Fruit fly (Drosophila melanogaster) whole organism, adult: Measurements from ENCODE around the gene gcm2.

Experiments used
- CG14711 ChIP-seq: fragments of 200-800 bp; sonication (Bioruptor generic); optimal IDR thresholded peaks from 2 replicates; lab custom pipeline; 2018; ENCODE audit warnings: missing biosample characterization, mild to moderate bottlenecking, missing genetic modification characterization, moderate library complexity
- CG1620 ChIP-seq: fragments of 200-800 bp; sonication (Bioruptor generic); optimal IDR thresholded peaks from 2 replicates; lab custom pipeline; 2016; ENCODE audit warnings: missing biosample characterization, missing genetic modification characterization
- CG33017 ChIP-seq: fragments of 200-800 bp; sonication (Bioruptor generic); optimal IDR thresholded peaks from 2 replicates; lab custom pipeline; 2018; ENCODE audit warnings: missing biosample characterization, mild to moderate bottlenecking, missing genetic modification characterization, moderate library complexity
- CG5204 ChIP-seq: fragments of 200-800 bp; sonication (Bioruptor generic); optimal IDR thresholded peaks from 2 replicates; lab custom pipeline; 2016; ENCODE audit warnings: missing biosample characterization, missing genetic modification characterization
- CG7045 ChIP-seq: fragments of 200-800 bp; sonication (Bioruptor generic); optimal IDR thresholded peaks from 2 replicates; lab custom pipeline; 2017; ENCODE audit warnings: missing biosample characterization, mild to moderate bottlenecking, missing genetic modification characterization
- CG7101 ChIP-seq: fragments of 200-800 bp; sonication (Bioruptor generic); optimal IDR thresholded peaks from 2 replicates; lab custom pipeline; 2018; ENCODE audit warnings: missing biosample characterization, mild to moderate bottlenecking, missing genetic modification characterization, moderate library complexity
- Hr96 ChIP-seq: fragments of 200-800 bp; sonication (Bioruptor generic); optimal IDR thresholded peaks from 2 replicates; lab custom pipeline; 2016; ENCODE audit warnings: missing biosample characterization, missing genetic modification characterization
- bab1 ChIP-seq: fragments of 200-800 bp; sonication (Bioruptor generic); optimal IDR thresholded peaks from 3 replicates; lab custom pipeline; 2019; ENCODE audit warnings: missing biosample characterization, mild to moderate bottlenecking, missing genetic modification characterization, moderate library complexity
- cnc ChIP-seq, 2 experiments: fragments of >200 bp; optimal IDR thresholded peaks; 2 replicates each; lab custom pipeline; 2017
- kay ChIP-seq: fragments of 200-800 bp; sonication (Bioruptor generic); peaks from one replicate; lab custom pipeline; 2016; ENCODE audit warnings: missing biosample characterization, missing genetic modification characterization, borderline replicate concordance
- pad ChIP-seq: fragments of 200-800 bp; sonication (Bioruptor generic); optimal IDR thresholded peaks from 3 replicates; lab custom pipeline; 2017; ENCODE audit warnings: missing biosample characterization, missing genetic modification characterization, mild to moderate bottlenecking, moderate library complexity, missing genetic modification reagents
- toe ChIP-seq: fragments of 200-800 bp; sonication (Bioruptor generic); optimal IDR thresholded peaks from 2 replicates; lab custom pipeline; 2016; ENCODE audit warnings: missing biosample characterization, missing genetic modification characterization

dm6 chr2L:9581582-9581981, 26.8 kb upstream of the gcm2 start, which contains the start of gene gcm:
- TF ChIP-seq kay (GFP tag; lab: Kevin White, UChicago) (no peak), CG5204 (no peak), CG1620 (no peak), bab1 (GFP tag; lab: Kevin White, UChicago) (no peak), CG7101 (no peak), CG7045 (GFP tag; lab: Kevin White, UChicago) (no peak), CG14711 (no peak), CG33017 (tag; lab: Kevin White, UChicago) (no peak), pad (GFP tag; lab: Kevin White, UChicago) (no peak), cnc (optimal IDR thresholded peaks at IDR 0.05; lab: Kevin White, UChicago) (no peak), Hr96 (GFP tag; lab: Kevin White, UChicago) (no peak), toe (GFP tag; lab: Kevin White, UChicago) (no peak)
